Worm (Caenorhabditis elegans) whole organism, dauer: ENCODE measurements around the gene srx-2.

Source experiments
- unc-62 ChIP-seq: sonication (generic microtip); optimal IDR thresholded peaks from 2 replicates; lab custom pipeline; 2017; ENCODE audit warnings: missing biosample characterization, missing genetic modification reagents, missing genetic modification characterization

Gene srx-2

DNA sequence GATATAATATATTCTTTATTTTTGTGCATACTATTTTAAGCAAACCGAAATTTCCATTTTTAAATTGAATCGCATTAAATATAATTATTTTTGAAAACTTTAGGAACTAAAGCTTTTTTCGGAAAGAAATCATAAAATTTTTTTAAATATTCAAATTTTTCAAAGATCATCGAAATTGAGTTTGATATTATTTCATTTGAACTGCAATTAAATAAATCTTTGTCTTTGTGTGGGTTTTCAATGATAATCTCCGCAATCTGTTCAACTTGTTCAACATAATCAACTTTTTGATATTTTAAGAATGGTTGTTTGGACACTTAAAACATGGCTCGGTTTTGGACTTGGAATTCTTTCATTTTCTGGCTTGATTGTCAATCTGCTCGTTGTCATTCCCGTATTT is at the start of gene srx-2:
srx-2 (plus strand) TSS at position 301 of the 400 bp plus-strand sequence.
- TF ChIP-seq unc-62 (GFP tag; lab: Kevin White, UChicago), result no peak

DNA sequence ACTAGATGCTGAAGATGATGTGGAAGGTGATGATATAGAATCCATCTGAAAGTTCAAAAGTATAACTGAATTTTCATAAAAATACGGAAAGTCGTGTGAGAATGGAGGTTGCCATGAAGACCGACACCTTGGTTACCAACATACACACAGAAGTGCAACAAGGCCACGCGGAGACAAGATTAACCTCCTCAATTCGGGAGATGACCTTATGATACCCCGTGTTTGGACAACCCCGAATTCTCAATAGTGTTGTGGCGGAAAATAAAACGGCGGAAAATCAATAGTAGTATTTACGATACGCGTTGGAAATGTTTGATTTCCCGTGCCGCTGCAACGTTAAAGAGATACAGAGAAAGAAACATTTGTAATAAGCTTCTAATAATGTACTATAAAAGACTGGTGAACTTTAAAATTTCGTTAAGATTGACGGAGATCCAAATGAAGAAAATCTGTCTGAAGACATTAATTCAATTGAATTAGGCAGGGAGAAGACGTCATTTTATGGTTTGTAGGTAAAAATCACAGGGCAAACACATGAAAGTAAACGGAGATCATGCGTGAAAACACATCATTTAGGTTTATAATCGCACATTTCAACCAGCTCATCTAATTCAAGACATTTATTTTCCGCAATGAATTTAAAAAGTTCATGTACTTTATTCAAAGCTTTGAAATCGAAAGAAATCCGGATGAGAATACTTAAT is 45.1 kb upstream of the srx-2 start, which contains the start of gene nhr-44:
nhr-44 (minus strand) TSS at position 51 of the 704 bp plus-strand sequence.
- no peak for TF ChIP-seq unc-62 (GFP tag; lab: Kevin White, UChicago)

DNA sequence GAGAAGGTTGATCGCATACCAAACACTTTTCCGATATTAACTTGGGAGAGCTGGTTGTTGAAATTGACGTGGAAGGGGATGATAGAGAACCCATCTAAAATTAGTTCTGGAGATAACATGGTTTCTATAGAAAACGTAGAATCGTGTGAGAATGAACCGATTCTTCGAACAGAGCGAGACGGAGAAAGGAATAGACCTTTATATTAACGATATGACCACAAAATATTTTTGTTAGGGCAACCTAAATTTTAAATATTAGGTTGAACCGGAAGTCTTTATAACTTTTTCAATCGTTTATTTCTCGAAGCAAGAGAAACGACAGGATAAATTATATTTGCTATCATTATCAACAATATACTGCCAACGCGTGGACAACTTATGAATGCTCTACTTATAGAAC is 43.2 kb upstream of the srx-2 start, which contains the start of gene nhr-219:
nhr-219 (minus strand) TSS at position 101 of the 400 bp plus-strand sequence.
- no peak for TF ChIP-seq unc-62 (GFP tag; lab: Kevin White, UChicago)

DNA sequence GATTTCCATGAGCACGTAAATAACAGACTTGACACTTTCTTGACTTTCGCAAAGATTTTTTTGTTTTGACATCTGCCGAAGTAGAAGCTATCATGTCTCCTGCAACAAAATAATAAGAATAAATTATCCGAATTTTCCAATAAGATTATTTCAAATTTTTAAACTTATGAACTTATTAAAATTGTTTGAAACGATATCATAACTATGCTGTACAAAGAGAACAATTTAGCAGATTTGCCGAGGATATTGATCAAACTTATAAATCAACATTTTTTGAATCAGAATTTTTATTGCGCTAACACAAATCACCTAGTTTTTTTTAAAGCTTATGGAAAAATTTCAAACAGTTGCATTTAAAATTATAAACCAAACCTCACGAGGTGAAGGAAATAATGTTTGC is 37.0 kb upstream of the srx-2 start, which contains the start of gene nhr-195:
nhr-195 (minus strand) TSS at position 101 of the 400 bp plus-strand sequence.
- TF ChIP-seq unc-62 (GFP tag; lab: Kevin White, UChicago), result no peak

DNA sequence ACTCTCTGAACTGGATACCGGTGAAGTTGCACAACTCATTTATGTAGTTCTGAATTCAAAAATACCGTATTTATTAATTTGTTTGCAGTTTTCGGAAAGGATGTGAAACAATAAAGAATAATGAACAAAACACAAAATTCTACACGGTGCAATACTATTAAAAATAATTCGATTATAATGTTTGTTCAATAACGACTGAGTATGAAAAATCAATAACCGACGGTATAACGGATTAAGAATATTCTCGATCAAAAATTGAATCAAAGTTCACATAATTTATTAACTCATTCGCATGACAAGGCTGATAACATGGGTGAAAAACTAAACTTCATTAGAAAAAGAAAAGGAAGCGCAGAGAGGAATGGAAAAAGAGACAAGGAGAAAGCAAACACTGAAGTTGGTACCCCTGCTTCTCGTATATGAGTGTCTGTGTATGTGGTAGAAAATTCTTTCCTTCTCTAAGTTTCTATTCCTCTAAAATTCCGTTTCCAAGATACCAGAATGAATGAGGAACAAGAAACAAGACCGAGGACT is 34.3 kb upstream of the srx-2 start, which contains the start of gene nhr-143:
nhr-143 (minus strand) TSS at position 51 of the 534 bp plus-strand sequence.
- TF ChIP-seq unc-62 (GFP tag; lab: Kevin White, UChicago), result no peak

DNA sequence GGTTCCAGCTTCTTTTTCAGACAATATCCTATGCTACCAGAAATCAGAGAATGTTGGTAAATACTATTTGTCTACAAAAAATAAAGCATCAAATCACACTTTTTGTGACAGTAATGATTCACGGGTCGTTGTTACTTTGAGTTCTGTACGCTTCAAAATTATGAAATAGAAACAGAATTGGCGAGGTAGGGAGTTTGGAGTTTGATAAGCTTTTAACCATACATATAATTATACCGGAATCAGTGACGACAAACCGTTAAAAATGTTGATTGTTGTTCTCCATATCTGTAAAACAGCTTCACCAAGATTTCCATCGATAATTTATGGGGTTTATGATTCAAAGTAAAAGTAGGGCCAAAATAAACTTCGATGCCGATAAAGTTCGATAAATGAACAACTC is 31.4 kb upstream of the srx-2 start:
- TF ChIP-seq unc-62 (GFP tag; lab: Kevin White, UChicago), result no peak

DNA sequence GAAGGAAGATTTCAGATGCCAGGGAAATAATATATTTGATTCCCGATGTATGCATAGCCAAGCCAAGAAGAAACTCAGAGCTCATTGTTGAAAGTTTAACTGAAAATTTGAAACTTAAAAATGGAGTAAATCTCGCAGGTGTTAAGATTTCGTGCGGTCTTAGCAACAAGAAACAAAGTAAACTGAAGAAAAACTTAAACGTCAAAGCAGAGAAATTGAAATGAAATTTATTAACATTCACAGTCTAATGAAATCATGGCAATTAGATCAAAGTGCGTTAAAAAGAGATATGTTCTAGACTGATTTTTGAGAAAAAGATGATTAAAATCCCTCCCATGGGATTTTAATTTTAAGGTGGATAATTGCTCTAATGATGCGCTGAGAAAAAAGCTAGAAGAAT is 28.4 kb upstream of the srx-2 start, which contains the start of gene str-84:
str-84 (minus strand) TSS at position 101 of the 400 bp plus-strand sequence.
- TF ChIP-seq unc-62 (GFP tag; lab: Kevin White, UChicago), result no peak

DNA sequence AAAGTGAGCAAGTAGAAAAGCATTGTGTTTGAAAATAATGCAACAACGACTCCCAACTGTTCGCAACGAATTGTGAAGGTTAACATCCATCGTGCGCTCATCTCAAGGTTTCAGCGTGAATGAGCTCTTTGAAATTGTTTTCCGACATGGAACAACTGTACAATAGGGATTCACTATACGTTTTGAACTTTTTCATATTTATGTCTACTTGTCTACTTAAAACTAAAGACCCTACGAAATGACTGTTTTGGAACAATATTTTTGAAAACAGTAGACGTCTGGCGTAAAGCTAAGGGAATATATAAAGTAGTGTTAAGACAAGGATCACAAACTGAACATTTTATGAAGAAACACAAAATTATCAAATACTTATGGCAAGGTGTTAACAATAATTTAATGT is 25.7 kb upstream of the srx-2 start, which contains the start of gene str-86:
str-86 (minus strand) TSS at position 101 of the 400 bp plus-strand sequence.
- TF ChIP-seq unc-62 (GFP tag; lab: Kevin White, UChicago), result no peak

DNA sequence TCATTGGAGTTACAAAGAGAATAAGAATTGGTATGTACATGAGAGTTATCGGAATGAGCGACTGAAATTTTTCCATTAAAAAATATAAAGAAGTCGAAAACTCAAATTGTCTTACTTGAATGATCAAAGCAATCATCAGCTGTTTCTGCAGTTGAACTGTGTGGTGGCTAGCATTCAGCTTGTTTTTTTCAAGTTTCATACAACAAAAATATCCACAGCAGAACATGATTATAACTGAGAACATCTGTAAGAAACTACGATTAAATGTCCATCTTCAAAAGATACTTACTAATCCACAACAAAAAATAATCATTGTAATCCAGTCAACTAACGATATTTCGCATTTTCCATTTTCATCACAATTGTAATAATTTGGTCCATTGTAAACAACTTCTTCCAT is 24.5 kb upstream of the srx-2 start:
- TF ChIP-seq unc-62 (GFP tag; lab: Kevin White, UChicago), result no peak

DNA sequence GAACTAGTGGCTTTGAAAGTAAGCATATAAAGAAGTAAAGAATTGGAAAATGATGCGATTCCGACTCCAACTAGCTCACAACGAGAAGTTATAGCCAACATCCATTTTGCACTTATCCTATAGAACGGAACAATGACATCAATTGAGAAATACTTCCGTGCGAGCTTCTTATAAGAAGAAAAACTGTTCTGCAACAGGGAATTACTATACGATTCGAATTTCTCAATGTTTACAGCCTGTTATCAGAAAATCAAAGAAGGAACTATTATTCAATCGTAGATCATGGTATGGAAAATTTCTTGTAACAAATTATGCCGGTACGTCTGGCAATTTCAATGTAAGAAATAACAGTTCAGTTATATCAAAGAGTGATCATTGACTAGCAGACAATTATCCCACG is 23.5 kb upstream of the srx-2 start, which contains the start of gene str-85:
str-85 (minus strand) TSS at position 101 of the 400 bp plus-strand sequence.
- TF ChIP-seq unc-62 (GFP tag; lab: Kevin White, UChicago), result no peak

DNA sequence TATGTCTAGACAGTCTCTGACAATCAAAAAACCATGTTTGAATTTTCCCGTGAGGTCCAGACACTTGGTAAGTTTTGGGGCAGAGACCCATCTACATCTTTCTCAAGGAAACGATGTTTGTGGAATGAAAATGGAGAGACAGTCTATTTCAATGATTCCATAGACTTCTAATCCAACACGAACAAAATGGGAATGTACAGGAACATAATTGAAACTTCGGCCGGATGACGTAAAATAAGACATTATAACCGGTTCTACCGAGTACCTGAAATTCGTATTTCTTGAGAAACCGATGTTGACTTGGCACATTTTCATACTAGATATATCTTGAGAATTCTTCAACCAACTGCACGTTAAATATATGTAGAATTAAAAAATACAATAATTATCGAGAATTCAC is 21.2 kb upstream of the srx-2 start, which contains the start of gene str-87:
str-87 (minus strand) TSS at position 101 of the 400 bp plus-strand sequence.
- TF ChIP-seq unc-62 (GFP tag; lab: Kevin White, UChicago), result no peak

DNA sequence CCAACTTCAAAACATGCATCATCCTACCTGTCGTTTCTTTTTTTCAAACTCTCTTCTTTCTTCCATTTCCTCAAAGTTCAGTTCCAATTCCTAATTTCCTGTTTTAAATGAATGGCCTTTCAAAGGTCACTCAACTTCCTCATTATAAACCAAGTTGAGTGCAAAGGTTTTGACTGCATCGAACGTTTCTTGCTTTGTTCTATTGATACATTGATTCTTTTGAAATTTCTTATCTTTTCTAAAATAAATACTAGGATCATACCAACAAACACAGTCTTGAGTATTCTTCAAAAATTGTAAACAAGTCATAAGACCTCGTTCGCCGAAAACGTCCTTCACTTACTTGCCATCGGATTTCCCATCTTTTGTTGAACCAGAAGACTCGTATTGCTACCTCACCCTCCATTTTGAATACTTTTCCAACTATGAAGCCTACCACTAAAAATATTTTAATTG is 19.1 kb upstream of the srx-2 start, which contains the start of gene F59E11.7:
F59E11.7 (plus strand) TSS at position 51 of the 456 bp plus-strand sequence.
- no peak for TF ChIP-seq unc-62 (GFP tag; lab: Kevin White, UChicago)

DNA sequence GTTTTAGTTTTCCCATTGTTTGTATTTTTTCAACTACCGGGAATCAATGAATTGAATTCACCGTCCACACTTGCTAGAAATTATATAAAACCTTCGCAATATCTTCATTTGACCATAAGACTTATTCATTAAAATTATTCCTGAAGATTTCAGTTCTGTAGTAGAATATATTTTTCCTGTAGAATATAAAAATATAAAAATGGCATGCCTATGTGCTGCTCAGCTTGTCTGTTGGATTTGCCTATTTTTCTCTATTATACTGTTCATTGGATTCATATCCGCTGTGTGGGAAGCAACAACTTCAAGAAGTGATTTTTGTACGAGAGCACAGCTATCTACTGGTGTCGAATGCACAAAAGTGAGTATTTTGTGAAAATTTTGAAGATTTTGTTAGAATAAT is 17.6 kb upstream of the srx-2 start, which contains the start of gene F59E11.6:
F59E11.6 (plus strand) TSS at position 111 of the 400 bp plus-strand sequence.
- TF ChIP-seq unc-62 (GFP tag; lab: Kevin White, UChicago), result no peak

DNA sequence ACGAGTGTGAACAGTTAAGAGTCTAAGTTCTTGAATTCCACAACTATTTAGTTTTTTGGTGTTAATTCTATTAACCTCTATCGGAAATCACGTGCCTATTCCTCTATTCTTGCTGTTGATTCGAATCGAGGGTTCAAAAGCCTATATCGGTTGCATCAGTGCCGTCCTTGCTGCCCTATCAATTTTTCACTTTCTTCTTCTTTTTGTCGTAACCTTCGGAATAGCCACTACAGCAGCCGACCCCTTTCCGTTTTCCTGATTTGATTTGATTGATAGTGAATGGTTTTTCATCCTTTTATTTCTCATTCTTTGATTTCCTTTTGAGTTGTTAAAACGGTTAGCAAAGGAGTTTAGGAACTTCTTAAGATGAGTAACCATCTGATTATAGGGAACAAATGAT is 15.0 kb upstream of the srx-2 start:
- no peak for TF ChIP-seq unc-62 (GFP tag; lab: Kevin White, UChicago)

DNA sequence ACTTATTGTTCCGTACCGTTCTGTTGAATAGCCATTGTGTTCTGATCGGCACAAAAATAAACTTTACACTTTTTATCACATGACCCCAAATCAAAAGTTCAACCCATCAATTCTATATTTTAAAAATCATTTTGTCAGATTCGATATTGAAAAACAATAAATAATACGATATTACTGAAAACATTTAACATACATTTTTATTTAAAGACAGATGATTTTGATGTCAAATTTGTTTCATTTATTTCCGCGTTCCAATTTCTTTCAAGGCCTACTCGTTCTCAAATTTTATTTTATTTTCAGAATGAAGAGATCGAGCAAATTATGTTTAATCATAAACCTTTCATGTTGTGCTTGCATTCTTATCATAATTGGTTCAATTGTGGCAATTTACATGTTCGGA is 14.5 kb upstream of the srx-2 start, which contains the start of gene F59E11.5:
F59E11.5 (plus strand) TSS at position 301 of the 400 bp plus-strand sequence.
- TF ChIP-seq unc-62 (GFP tag; lab: Kevin White, UChicago), result no peak

DNA sequence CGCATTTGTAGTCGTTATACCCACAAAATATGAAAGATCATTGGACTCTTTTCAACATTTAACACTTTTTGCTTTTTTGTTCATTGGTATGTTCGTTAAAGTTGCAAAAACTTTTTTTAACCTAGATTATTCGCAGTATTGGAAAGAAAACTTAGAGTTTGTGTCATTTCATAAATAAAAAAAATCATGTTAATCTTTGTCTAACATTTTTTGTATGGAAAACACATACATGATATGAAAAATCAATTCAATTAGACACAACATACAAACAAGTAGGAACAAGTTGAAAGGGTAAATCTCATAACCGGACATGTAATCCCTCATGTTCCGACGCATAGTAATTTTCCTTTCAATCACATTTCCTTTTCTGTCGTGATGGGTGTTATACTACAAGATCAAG is 8.1 kb upstream of the srx-2 start, which contains the start of gene F59E11.2:
F59E11.2 (plus strand) TSS at position 301 of the 400 bp plus-strand sequence.
- no peak for TF ChIP-seq unc-62 (GFP tag; lab: Kevin White, UChicago)
